Fruit fly (Drosophila melanogaster): ENCODE results near the gene Rbfox1.

- TF ChIP-seq pan (optimal IDR thresholded peaks at IDR 0.05) (no peak), usp (GFP tag; optimal IDR thresholded peaks at IDR 0.05) (no peak), CG8478 (optimal IDR thresholded peaks at IDR 0.05) (no peak), psq (optimal IDR thresholded peaks at IDR 0.05) (no peak)
These were observed 49.8 kb downstream of the Rbfox1 start for dm6 chr3L:10531059-10531458.
